Worm (Caenorhabditis elegans): ENCODE data around the gene Y116A8B.4.

DNA sequence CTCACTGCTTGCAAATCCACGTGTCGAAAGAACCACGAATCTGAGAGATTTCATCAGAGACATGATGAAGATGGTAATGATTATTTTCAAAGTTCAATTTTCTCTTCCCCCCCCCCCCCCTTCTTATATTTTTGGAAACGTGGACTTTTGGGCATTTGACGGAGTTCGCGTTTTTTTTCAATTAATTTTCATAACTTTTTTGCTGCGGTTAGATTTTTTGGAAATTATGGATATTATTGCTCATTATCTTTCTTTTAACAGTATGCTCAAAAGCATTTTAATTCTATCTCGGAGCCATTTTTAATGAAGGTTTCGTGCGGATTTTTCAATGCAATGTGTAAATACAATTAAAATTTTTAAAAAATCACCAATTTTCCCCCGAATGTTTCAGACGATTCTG, 35.7 kb downstream of the Y116A8B.4 start, which contains the start of gene phyh-1:
- no peak for TF ChIP-seq ets-4 (GFP tag; optimal IDR thresholded peaks at IDR 0.05)
- TF ChIP-seq egl-44 (GFP tag; IDR thresholded peaks at IDR 0.05): no peak
- TF ChIP-seq unc-130 (GFP tag; optimal IDR thresholded peaks at IDR 0.05): no peak
- TF ChIP-seq xnd-1 (tag; optimal IDR thresholded peaks at IDR 0.05): no peak
- no peak for TF ChIP-seq Y79H2A.3 (GFP tag; conservative IDR thresholded peaks at IDR 0.05)
- no peak for TF ChIP-seq snpc-4 (GFP tag; optimal IDR thresholded peaks at IDR 0.05)
- no peak for TF ChIP-seq snpc-4 (tag; optimal IDR thresholded peaks at IDR 0.05)

All from whole organism, young adult.